Fruit fly (Drosophila melanogaster) whole organism, embryonic: ENCODE results near the gene CG5515.
A peak's percentile ranks its signal among the peaks of the same experiment; 100 is the strongest.

Experiments
- Atf6 ChIP-seq: fragments of 200-800 bp; sonication (Bioruptor generic); IDR thresholded peaks from 2 replicates; pipeline ENCODE4 v1.3.6; 2022; ENCODE audit warnings: missing biosample characterization, missing genetic modification characterization
- BEAF-32 ChIP-seq: fragments of 200-800 bp; sonication (Bioruptor generic); optimal IDR thresholded peaks from 3 replicates; lab custom pipeline; 2017; ENCODE audit warnings: missing biosample characterization, missing genetic modification characterization, mild to moderate bottlenecking, moderate library complexity, missing genetic modification reagents
- CG12104 ChIP-seq: fragments of 200-800 bp; sonication (Bioruptor generic); optimal IDR thresholded peaks from 3 replicates; lab custom pipeline; 2016; ENCODE audit warnings: missing biosample characterization, missing genetic modification characterization
- CG13287 ChIP-seq: fragments of 200-800 bp; sonication (Bioruptor generic); IDR thresholded peaks from 2 replicates; pipeline ENCODE4 v1.3.6; 2022; ENCODE audit warnings: missing biosample characterization, missing genetic modification characterization; ENCODE audit not compliant: partially characterized antibody
- CG13624 ChIP-seq: fragments of 200-800 bp; sonication (Bioruptor generic); optimal IDR thresholded peaks from 2 replicates; lab custom pipeline; 2016; ENCODE audit warnings: missing biosample characterization, missing genetic modification characterization
- CG17802 ChIP-seq: fragments of 200-800 bp; sonication (Bioruptor generic); optimal IDR thresholded peaks from 2 replicates; lab custom pipeline; 2018; ENCODE audit warnings: missing biosample characterization, mild to moderate bottlenecking, missing genetic modification characterization, moderate library complexity
- CG17912 ChIP-seq: fragments of 200-800 bp; sonication (Bioruptor generic); optimal IDR thresholded peaks from 2 replicates; lab custom pipeline; 2018; ENCODE audit warnings: missing biosample characterization, mild to moderate bottlenecking, missing genetic modification characterization
- CG1792 ChIP-seq: fragments of 200-800 bp; sonication (Bioruptor generic); optimal IDR thresholded peaks from 2 replicates; lab custom pipeline; 2016; ENCODE audit warnings: missing biosample characterization, missing genetic modification characterization
- CG18764 ChIP-seq: fragments of 200-800 bp; sonication (Bioruptor generic); optimal IDR thresholded peaks from 3 replicates; lab custom pipeline; 2016; ENCODE audit warnings: missing biosample characterization, missing genetic modification characterization
- CG2678 ChIP-seq: fragments of 200-800 bp; sonication (Bioruptor generic); optimal IDR thresholded peaks from 3 replicates; lab custom pipeline; 2019; ENCODE audit warnings: missing biosample characterization, mild to moderate bottlenecking, missing genetic modification characterization, moderate library complexity
- CG30020 ChIP-seq: fragments of 200-800 bp; optimal IDR thresholded peaks from 2 replicates; lab custom pipeline; 2019; ENCODE audit warnings: missing biosample characterization, mild to moderate bottlenecking, missing genetic modification characterization, moderate library complexity
- CG3281 ChIP-seq: fragments of 200-800 bp; sonication (Bioruptor generic); optimal IDR thresholded peaks from 3 replicates; lab custom pipeline; 2017; ENCODE audit warnings: missing biosample characterization, mild to moderate bottlenecking, missing genetic modification characterization
- CG4328 ChIP-seq: fragments of 200-800 bp; sonication (Bioruptor generic); optimal IDR thresholded peaks from 3 replicates; lab custom pipeline; 2017; ENCODE audit warnings: missing biosample characterization, missing genetic modification reagents, missing genetic modification characterization
- CG4707 ChIP-seq: fragments of 200-800 bp; sonication (Bioruptor generic); optimal IDR thresholded peaks from 2 replicates; lab custom pipeline; 2018; ENCODE audit warnings: missing biosample characterization, mild to moderate bottlenecking, missing genetic modification characterization, moderate library complexity
- CG6791 ChIP-seq: fragments of 200-800 bp; sonication (Bioruptor generic); IDR thresholded peaks from 3 replicates; pipeline ENCODE4 v1.3.6; 2022; ENCODE audit warnings: missing biosample characterization, missing genetic modification characterization; ENCODE audit not compliant: partially characterized antibody
- CG8089 ChIP-seq: fragments of 200-800 bp; sonication (Bioruptor generic); optimal IDR thresholded peaks from 3 replicates; lab custom pipeline; 2016; ENCODE audit warnings: missing biosample characterization, missing genetic modification characterization
- CG8944 ChIP-seq: fragments of 200-800 bp; sonication (Bioruptor generic); optimal IDR thresholded peaks from 3 replicates; lab custom pipeline; 2016; ENCODE audit warnings: missing biosample characterization, missing genetic modification characterization
- CG9932 ChIP-seq: fragments of 200-800 bp; sonication (Bioruptor generic); IDR thresholded peaks from 2 replicates; pipeline ENCODE4 v1.3.6; 2022; ENCODE audit warnings: missing biosample characterization, missing genetic modification characterization
- D ChIP-seq, 2 experiments: fragments of 200-800 bp in 1 of 2; fragments of >200 bp in 1 of 2; sonication (Bioruptor generic) in 1 of 2; optimal IDR thresholded peaks; 2 replicates in 1 of 2; 3 replicates in 1 of 2; lab custom pipeline; 2017; ENCODE audit warnings: mild to moderate bottlenecking in 1 of 2, missing biosample characterization in 1 of 2, missing genetic modification characterization in 1 of 2, missing genetic modification reagents in 1 of 2
- Dip3 ChIP-seq: fragments of 200-800 bp; sonication (Bioruptor generic); optimal IDR thresholded peaks from 3 replicates; lab custom pipeline; 2016; ENCODE audit warnings: missing biosample characterization, missing genetic modification characterization
- Drgx ChIP-seq: fragments of 200-800 bp; sonication (Bioruptor generic); IDR thresholded peaks from 2 replicates; pipeline ENCODE4 v1.3.6; 2022; ENCODE audit warnings: missing biosample characterization, missing genetic modification characterization
- Fer1 ChIP-seq: fragments of 200-800 bp; sonication (Bioruptor generic); optimal IDR thresholded peaks from 2 replicates; lab custom pipeline; 2017; ENCODE audit warnings: missing biosample characterization, mild to moderate bottlenecking, missing genetic modification characterization
- H2.0 ChIP-seq: fragments of 200-800 bp; sonication (Bioruptor generic); IDR thresholded peaks from 2 replicates; pipeline ENCODE4 v1.3.6; 2022; ENCODE audit warnings: missing biosample characterization, missing genetic modification characterization
- Hmx ChIP-seq: fragments of 200-800 bp; sonication (Bioruptor generic); optimal IDR thresholded peaks from 2 replicates; lab custom pipeline; 2016; ENCODE audit warnings: missing biosample characterization, missing genetic modification characterization
- Hr3 ChIP-seq: fragments of 200-800 bp; sonication (Bioruptor generic); optimal IDR thresholded peaks from 3 replicates; lab custom pipeline; 2016; ENCODE audit warnings: missing biosample characterization, missing genetic modification characterization
- MBD-R2 ChIP-seq: fragments of 200-800 bp; sonication (Bioruptor generic); IDR thresholded peaks from 2 replicates; pipeline ENCODE4 v1.3.6; 2022; ENCODE audit warnings: missing biosample characterization, missing genetic modification characterization
- NK7.1 ChIP-seq: fragments of 200-800 bp; sonication (Bioruptor generic); optimal IDR thresholded peaks from 3 replicates; lab custom pipeline; 2016; ENCODE audit warnings: missing biosample characterization, missing genetic modification characterization
- Pdp1 ChIP-seq, 2 experiments: fragments of 200-800 bp; sonication (Bioruptor generic); optimal IDR thresholded peaks; 3 replicates each; lab custom pipeline; 2016; ENCODE audit warnings: missing biosample characterization in 2 of 2, missing genetic modification characterization in 2 of 2, mild to moderate bottlenecking in 1 of 2, moderate library complexity in 1 of 2
- Ptx1 ChIP-seq: fragments of 200-800 bp; sonication (Bioruptor generic); IDR thresholded peaks from 2 replicates; pipeline ENCODE4 v1.3.6; 2022; ENCODE audit warnings: missing biosample characterization, missing genetic modification characterization
- Sox102F ChIP-seq: fragments of 200-800 bp; sonication (Bioruptor generic); optimal IDR thresholded peaks from 2 replicates; lab custom pipeline; 2018; ENCODE audit warnings: missing biosample characterization, mild to moderate bottlenecking, missing genetic modification characterization, moderate library complexity
- Spps ChIP-seq: fragments of 200-800 bp; sonication (Bioruptor generic); optimal IDR thresholded peaks from 2 replicates; lab custom pipeline; 2018; ENCODE audit warnings: missing biosample characterization, mild to moderate bottlenecking, missing genetic modification characterization
- ara ChIP-seq: fragments of 200-800 bp; sonication (Bioruptor generic); IDR thresholded peaks from 2 replicates; pipeline ENCODE4 v1.3.6; 2022; ENCODE audit warnings: missing biosample characterization, missing genetic modification characterization
- bsh ChIP-seq, 2 experiments: fragments of 200-800 bp; sonication (Bioruptor generic); optimal IDR thresholded peaks; 2 replicates each; lab custom pipeline; 2017 to 2018; ENCODE audit warnings: mild to moderate bottlenecking in 2 of 2, missing biosample characterization in 2 of 2, missing genetic modification characterization in 2 of 2, moderate library complexity in 1 of 2
- dmrt99B ChIP-seq: fragments of 200-800 bp; sonication (Bioruptor generic); optimal IDR thresholded peaks from 2 replicates; lab custom pipeline; 2018; ENCODE audit warnings: missing biosample characterization, mild to moderate bottlenecking, missing genetic modification characterization, moderate library complexity
- ems ChIP-seq: fragments of 200-800 bp; sonication (Bioruptor generic); optimal IDR thresholded peaks from 3 replicates; lab custom pipeline; 2016; ENCODE audit warnings: missing biosample characterization, missing genetic modification characterization
- esg ChIP-seq: fragments of 200-800 bp; sonication (Bioruptor generic); conservative IDR thresholded peaks from 2 replicates; pipeline ENCODE4 v1.3.6; 2022; ENCODE audit warnings: missing biosample characterization, missing genetic modification characterization
- eve ChIP-seq, 2 experiments: fragments of >200 bp; optimal IDR thresholded peaks; 2 replicates each; lab custom pipeline; 2017; ENCODE audit warnings: missing biosample characterization in 2 of 2, missing genetic modification characterization in 2 of 2
- fru ChIP-seq: fragments of >200 bp; optimal IDR thresholded peaks from 2 replicates; lab custom pipeline; 2017
- gce ChIP-seq: fragments of 200-800 bp; sonication (Bioruptor generic); IDR thresholded peaks from 3 replicates; pipeline ENCODE4 v1.3.6; 2022; ENCODE audit warnings: missing biosample characterization, missing genetic modification characterization
- hb ChIP-seq: fragments of 200-800 bp; sonication (Bioruptor generic); IDR thresholded peaks from 3 replicates; pipeline ENCODE4 v1.3.6; 2022; ENCODE audit warnings: missing biosample characterization, missing genetic modification characterization; ENCODE audit not compliant: partially characterized antibody
- hth ChIP-seq: fragments of >200 bp; optimal IDR thresholded peaks from 2 replicates; lab custom pipeline; 2017; ENCODE audit warnings: inconsistent platforms
- ind ChIP-seq: fragments of 200-800 bp; sonication (Bioruptor generic); optimal IDR thresholded peaks from 3 replicates; lab custom pipeline; 2016; ENCODE audit warnings: missing biosample characterization, missing genetic modification characterization
- ken ChIP-seq: fragments of 200-800 bp; sonication (Bioruptor generic); IDR thresholded peaks from 3 replicates; pipeline ENCODE4 v1.3.6; 2022; ENCODE audit warnings: missing biosample characterization, missing genetic modification characterization
- lov ChIP-seq, 2 experiments: fragments of 200-800 bp in 1 of 2; fragments of >200 bp in 1 of 2; sonication (Bioruptor generic) in 1 of 2; IDR thresholded peaks in 1 of 2; optimal IDR thresholded peaks in 1 of 2; 2 replicates in 1 of 2; 3 replicates in 1 of 2; pipeline versions ENCODE4 v1.3.6 to Lab custom; 2017 to 2022; ENCODE audit warnings: missing biosample characterization in 1 of 2, missing genetic modification characterization in 1 of 2
- luna ChIP-seq: fragments of 200-800 bp; sonication (Bioruptor generic); optimal IDR thresholded peaks from 2 replicates; lab custom pipeline; 2016; ENCODE audit warnings: missing biosample characterization, missing genetic modification characterization
- pfk ChIP-seq: fragments of 200-800 bp; sonication (Bioruptor generic); optimal IDR thresholded peaks from 2 replicates; lab custom pipeline; 2018; ENCODE audit warnings: missing biosample characterization, mild to moderate bottlenecking, missing genetic modification characterization, moderate library complexity
- psq ChIP-seq: fragments of 200-800 bp; sonication (Bioruptor generic); optimal IDR thresholded peaks from 2 replicates; lab custom pipeline; 2017; ENCODE audit warnings: missing biosample characterization, missing genetic modification characterization
- shn ChIP-seq: fragments of 200-800 bp; sonication (Bioruptor generic); optimal IDR thresholded peaks from 3 replicates; lab custom pipeline; 2016; ENCODE audit warnings: missing biosample characterization, missing genetic modification characterization
- slbo ChIP-seq: fragments of 200-800 bp; sonication (Bioruptor generic); IDR thresholded peaks from 2 replicates; pipeline ENCODE4 v1.3.6; 2022; ENCODE audit warnings: missing biosample characterization, missing genetic modification characterization
- sob ChIP-seq: fragments of 200-800 bp; sonication (Bioruptor generic); IDR thresholded peaks from 2 replicates; pipeline ENCODE4 v1.3.6; 2022; ENCODE audit warnings: missing biosample characterization, missing genetic modification characterization

CG5515 gene

DNA sequence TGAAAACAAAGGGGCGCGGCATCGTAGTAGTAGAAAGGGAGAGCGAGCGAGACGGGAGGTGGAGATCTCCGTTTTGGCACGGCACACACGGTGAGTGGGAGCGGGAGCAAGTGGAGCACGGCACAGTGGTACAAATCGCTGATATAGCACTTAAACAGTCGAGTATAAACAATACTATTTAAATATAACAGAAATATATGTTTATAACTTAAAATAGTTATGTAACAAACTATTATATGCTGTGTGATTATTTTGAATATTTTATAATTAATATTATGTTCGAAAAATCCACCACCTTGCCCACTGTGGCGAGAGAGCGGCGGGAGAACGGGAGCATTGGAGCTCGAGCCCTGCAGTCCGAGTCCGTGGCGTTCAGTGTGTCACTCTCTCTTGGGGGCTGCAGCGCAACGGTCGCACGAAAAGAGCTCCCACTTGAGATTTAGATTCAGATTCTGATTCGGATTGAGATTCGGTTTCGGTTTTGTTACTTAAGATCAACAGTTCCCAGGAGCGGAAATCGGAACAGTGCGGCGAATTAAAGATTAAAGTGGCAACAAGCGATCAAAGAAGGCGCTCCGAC lies 47.6 kb downstream of the CG5515 start, which contains the start of gene Kal1 (continued):
- no peak for TF ChIP-seq D (optimal IDR thresholded peaks at IDR 0.05; lab: Kevin White, UChicago)
- peak; percentile 97 for TF ChIP-seq D (GFP tag; optimal IDR thresholded peaks at IDR 0.05; lab: Kevin White, UChicago)
- peak; percentile 96 for TF ChIP-seq Sox102F (GFP tag; lab: Kevin White, UChicago)
- peak; percentile 92 for TF ChIP-seq ara (GFP tag; lab: Robert Waterston, UW)
- peak; percentile 92 for TF ChIP-seq CG2678
- no peak for TF ChIP-seq CG8089 (GFP tag; lab: Kevin White, UChicago)
- no peak for TF ChIP-seq CG1792 (GFP tag; lab: Kevin White, UChicago)
- TF ChIP-seq CG13287 (GFP tag; lab: Robert Waterston, UW) = peak; percentile 23; the same call in 1 of the 2 replicates
- TF ChIP-seq Dip3 (GFP tag; lab: Kevin White, UChicago) = no peak
- peak; percentile 87 for TF ChIP-seq Hr3 (GFP tag; lab: Kevin White, UChicago)
- TF ChIP-seq slbo = peak; percentile 80
- no peak for TF ChIP-seq lov (optimal IDR thresholded peaks at IDR 0.05; lab: Kevin White, UChicago)
- TF ChIP-seq lov (GFP tag; IDR thresholded peaks at IDR 0.05; lab: Robert Waterston, UW) = peak; percentile 90
- TF ChIP-seq CG3281 (GFP tag; lab: Kevin White, UChicago) = peak; percentile 85
- no peak for TF ChIP-seq BEAF-32 (GFP tag; lab: Kevin White, UChicago)
- no peak for TF ChIP-seq Hmx
- TF ChIP-seq CG8944 (GFP tag; lab: Kevin White, UChicago) = no peak
- peak; percentile 96 for TF ChIP-seq CG4707 (GFP tag; lab: Kevin White, UChicago)
- peak; percentile 99 for TF ChIP-seq Drgx
- peak; percentile 64 for TF ChIP-seq CG30020 (tag; lab: Kevin White, UChicago)
- TF ChIP-seq hb (GFP tag; lab: Robert Waterston, UW) = no peak
- peak; percentile 90 for TF ChIP-seq sob (GFP tag; lab: Robert Waterston, UW)
- no peak for TF ChIP-seq eve (GFP tag; optimal IDR thresholded peaks at IDR 0.05; lab: Kevin White, UChicago)
- TF ChIP-seq ind (GFP tag; lab: Kevin White, UChicago) = peak; percentile 82
- peak; percentile 93 for TF ChIP-seq Ptx1 (GFP tag; lab: Robert Waterston, UW)
- TF ChIP-seq gce (GFP tag; lab: Robert Waterston, UW) = peak; percentile 86
- TF ChIP-seq CG17912 (GFP tag; lab: Kevin White, UChicago) = peak; percentile 5
- no peak for TF ChIP-seq CG6791 (GFP tag; lab: Robert Waterston, UW)
- TF ChIP-seq fru (lab: Kevin White, UChicago) = no peak
- TF ChIP-seq CG18764 (GFP tag; lab: Kevin White, UChicago) = peak; percentile 81
- peak; percentile 45 for TF ChIP-seq psq (GFP tag; lab: Kevin White, UChicago)
- peak; percentile 86 for TF ChIP-seq esg
- peak; percentile 19 to 71 for TF ChIP-seq Pdp1 (GFP tag; optimal IDR thresholded peaks at IDR 0.05; lab: Kevin White, UChicago)
- peak; percentile 51 for TF ChIP-seq CG9932 (GFP tag; lab: Robert Waterston, UW)
- no peak for TF ChIP-seq pfk (GFP tag; lab: Kevin White, UChicago)
- peak; percentile 89 for TF ChIP-seq Atf6 (GFP tag; lab: Robert Waterston, UW)
- peak; percentile 65 for TF ChIP-seq CG17802
- TF ChIP-seq bsh (GFP tag; optimal IDR thresholded peaks at IDR 0.05; lab: Kevin White, UChicago) = peak; percentile 98
- TF ChIP-seq dmrt99B (tag; lab: Kevin White, UChicago) = peak; percentile 96
- TF ChIP-seq CG4328 = peak; percentile 80
- TF ChIP-seq CG13624 (GFP tag; lab: Kevin White, UChicago) = no peak
- peak; percentile 93 for TF ChIP-seq Fer1
- TF ChIP-seq MBD-R2 (GFP tag; lab: Robert Waterston, UW) = peak; percentile 58
- peak; percentile 80 for TF ChIP-seq CG12104
- peak; percentile 90 for TF ChIP-seq ken (GFP tag; lab: Robert Waterston, UW)
- TF ChIP-seq shn (GFP tag; lab: Kevin White, UChicago) = no peak
- TF ChIP-seq hth (lab: Kevin White, UChicago) = no peak
- TF ChIP-seq NK7.1 (GFP tag; lab: Kevin White, UChicago) = no peak
- peak; percentile 94 for TF ChIP-seq Spps (tag; lab: Kevin White, UChicago)
- no peak for TF ChIP-seq luna
- TF ChIP-seq ems (GFP tag; lab: Kevin White, UChicago) = peak; percentile 29
- TF ChIP-seq H2.0 = peak; percentile 90
